Worm (Caenorhabditis elegans) whole organism, L4 larva: Measurements from ENCODE around the gene C35A5.8.

ENCODE experiments used
- Y48G9A.11 ChIP-seq: fragments of 200-800 bp; sonication (Bioruptor generic); IDR thresholded peaks from 2 replicates; pipeline ENCODE4 v1.3.6; 2022; ENCODE audit warnings: missing genetic modification reagents, missing genetic modification characterization, missing compliant biosample characterization
- lsy-2 ChIP-seq, 2 experiments: fragments of 150-350 bp in 1 of 2; sonication (generic microtip) in 1 of 2; optimal IDR thresholded peaks; 2 replicates each; lab custom pipeline; 2014 to 2017; ENCODE audit warnings: missing biosample characterization in 2 of 2, missing genetic modification characterization in 2 of 2
- madf-5 ChIP-seq, 2 experiments: fragments of 200-800 bp; sonication (Bioruptor generic); IDR thresholded peaks; 2 replicates each; pipeline ENCODE4 v1.3.6; 2022; ENCODE audit warnings: missing compliant biosample characterization in 2 of 2, missing genetic modification characterization in 2 of 2
- madf-9 ChIP-seq: fragments of 200-800 bp; sonication (Bioruptor generic); conservative IDR thresholded peaks from 2 replicates; pipeline ENCODE4 v1.3.6; 2022; ENCODE audit warnings: missing genetic modification reagents, missing genetic modification characterization, missing compliant biosample characterization
- nhr-76 ChIP-seq: fragments of 150-350 bp; optimal IDR thresholded peaks from 2 replicates; lab custom pipeline; 2014; ENCODE audit warnings: missing biosample characterization, missing genetic modification characterization
- nhr-77 ChIP-seq: fragments of 150-350 bp; optimal IDR thresholded peaks from 2 replicates; lab custom pipeline; 2014; ENCODE audit warnings: missing biosample characterization, missing genetic modification characterization
- pha-4 ChIP-seq, 2 experiments: fragments of 150-350 bp in 1 of 2; fragments of 200-800 bp in 1 of 2; sonication (Bioruptor generic) in 1 of 2; IDR thresholded peaks in 1 of 2; optimal IDR thresholded peaks in 1 of 2; 2 replicates each; pipeline versions ENCODE4 v1.3.6 to Lab custom; 2014 to 2022; ENCODE audit warnings: missing genetic modification characterization in 2 of 2, missing genetic modification reagents in 2 of 2, missing biosample characterization in 1 of 2, missing compliant biosample characterization in 1 of 2
- sdz-12 ChIP-seq: fragments of 200-800 bp; sonication (Bioruptor generic); optimal IDR thresholded peaks from 2 replicates; lab custom pipeline; 2018; ENCODE audit warnings: mild to moderate bottlenecking, missing genetic modification characterization, missing compliant biosample characterization
- snpc-4 ChIP-seq: fragments of 150-350 bp; optimal IDR thresholded peaks from 2 replicates; lab custom pipeline; 2014; ENCODE audit warnings: missing biosample characterization, missing genetic modification characterization
- unc-39 ChIP-seq: sonication (generic microtip); optimal IDR thresholded peaks from 2 replicates; lab custom pipeline; 2017; ENCODE audit warnings: missing biosample characterization, missing genetic modification characterization
- unc-62 ChIP-seq, 3 experiments: fragments of 150-350 bp in 1 of 3; sonication (generic microtip); optimal IDR thresholded peaks in 2 of 3; peaks in 1 of 3; 1 replicate in 1 of 3; 2 replicates in 2 of 3; lab custom pipeline; 2014 to 2017; ENCODE audit warnings: missing biosample characterization in 3 of 3, missing genetic modification characterization in 3 of 3, missing genetic modification reagents in 3 of 3, missing genotype in 1 of 3
- vab-7 ChIP-seq: fragments of 200-800 bp; sonication (Bioruptor generic); IDR thresholded peaks from 2 replicates; pipeline ENCODE4 v1.3.6; 2022; ENCODE audit warnings: missing genetic modification reagents, missing genetic modification characterization, missing compliant biosample characterization

- TF ChIP-seq Y48G9A.11 (GFP tag; lab: Robert Waterston, UW) (no peak), madf-9 (GFP tag; lab: Robert Waterston, UW) (no peak), madf-5 (GFP tag; IDR thresholded peaks at IDR 0.05; lab: Robert Waterston, UW) (no peak), vab-7 (GFP tag; lab: Robert Waterston, UW) (no peak), sdz-12 (no peak), nhr-76 (no peak), nhr-77 (tag; lab: Kevin White, UChicago) (no peak), lsy-2 (tag; optimal IDR thresholded peaks at IDR 0.05; lab: Kevin White, UChicago) (no peak), pha-4 (GFP tag; IDR thresholded peaks at IDR 0.05; lab: Robert Waterston, UW) (no peak), pha-4 (tag; optimal IDR thresholded peaks at IDR 0.05; lab: Kevin White, UChicago) (no peak), unc-39 (tag; lab: Kevin White, UChicago) (no peak), snpc-4 (tag; lab: Kevin White, UChicago) (no peak), unc-62 (GFP tag; optimal IDR thresholded peaks at IDR 0.05 in 1 of 2; lab: Kevin White, UChicago) (peak in 1 of 2 experiments; percentile 96), unc-62 (tag; optimal IDR thresholded peaks at IDR 0.05; lab: Kevin White, UChicago) (no peak)
These were observed 9.0 kb downstream of the C35A5.8 start for ce11 chrV:10516702-10517101.
